Worm (Caenorhabditis elegans): ENCODE results near the gene F08D12.4.

The F08D12.4 gene

ce11 chrII:2777846-2778245 is at the start of gene F08D12.4:
Gene F08D12.4 (plus strand): TSS chrII:2778146.
- no peak for TF ChIP-seq unc-62 (GFP tag; optimal IDR thresholded peaks at IDR 0.05)

- TF ChIP-seq unc-62 (GFP tag; optimal IDR thresholded peaks at IDR 0.05), result no peak
Measured at ce11 chrII:2730647-2731046, 47.3 kb upstream of the F08D12.4 start.

- TF ChIP-seq unc-62 (GFP tag; optimal IDR thresholded peaks at IDR 0.05), result no peak
Measured at ce11 chrII:2734266-2734665, 43.7 kb upstream of the F08D12.4 start.

- TF ChIP-seq unc-62 (GFP tag; optimal IDR thresholded peaks at IDR 0.05), result no peak
Measured at ce11 chrII:2734735-2735134, 43.2 kb upstream of the F08D12.4 start.

- TF ChIP-seq unc-62 (GFP tag; optimal IDR thresholded peaks at IDR 0.05), result no peak
Measured at ce11 chrII:2735192-2735591, 42.8 kb upstream of the F08D12.4 start, which contains the start of gene wdr-31. Gene wdr-31 (minus strand): TSS chrII:2735292.

ce11 chrII:2735644-2736043 is 42.3 kb upstream of the F08D12.4 start:
- no peak for TF ChIP-seq unc-62 (GFP tag; optimal IDR thresholded peaks at IDR 0.05)

- no peak for TF ChIP-seq unc-62 (GFP tag; optimal IDR thresholded peaks at IDR 0.05)
Measured at ce11 chrII:2736156-2736728, 41.7 kb upstream of the F08D12.4 start, which contains the start of gene T05A8.8. Gene T05A8.8 (plus strand): TSS chrII:2736678.

ce11 chrII:2736938-2737337 is 41.0 kb upstream of the F08D12.4 start:
- TF ChIP-seq unc-62 (GFP tag; optimal IDR thresholded peaks at IDR 0.05), result no peak

ce11 chrII:2739619-2740018 is 38.3 kb upstream of the F08D12.4 start, which contains the start of gene T05A8.6:
Gene T05A8.6 (minus strand): TSS chrII:2739719.
- TF ChIP-seq unc-62 (GFP tag; optimal IDR thresholded peaks at IDR 0.05), result no peak

ce11 chrII:2741405-2741804 is 36.5 kb upstream of the F08D12.4 start:
- TF ChIP-seq unc-62 (GFP tag; optimal IDR thresholded peaks at IDR 0.05), result no peak

- no peak for TF ChIP-seq unc-62 (GFP tag; optimal IDR thresholded peaks at IDR 0.05)
Measured at ce11 chrII:2742251-2742650, 35.7 kb upstream of the F08D12.4 start, which contains the start of gene T05A8.7. Gene T05A8.7 (minus strand): TSS chrII:2742351.

- no peak for TF ChIP-seq unc-62 (GFP tag; optimal IDR thresholded peaks at IDR 0.05)
Measured at ce11 chrII:2747956-2748621, 29.9 kb upstream of the F08D12.4 start.

ce11 chrII:2749595-2750048 is 28.3 kb upstream of the F08D12.4 start, which contains the start of gene F29A7.4:
Gene F29A7.4 (plus strand): TSS chrII:2749998.
- no peak for TF ChIP-seq unc-62 (GFP tag; optimal IDR thresholded peaks at IDR 0.05)

ce11 chrII:2751278-2751677 is 26.7 kb upstream of the F08D12.4 start:
- no peak for TF ChIP-seq unc-62 (GFP tag; optimal IDR thresholded peaks at IDR 0.05)

- no peak for TF ChIP-seq unc-62 (GFP tag; optimal IDR thresholded peaks at IDR 0.05)
Measured at ce11 chrII:2752536-2752935, 25.4 kb upstream of the F08D12.4 start, which contains the start of gene F29A7.6. Gene F29A7.6 (minus strand): TSS chrII:2752611.

ce11 chrII:2752999-2753398 is 24.9 kb upstream of the F08D12.4 start, which contains the start of gene F29A7.3:
Gene F29A7.3 (plus strand): TSS chrII:2753299.
- TF ChIP-seq unc-62 (GFP tag; optimal IDR thresholded peaks at IDR 0.05), result no peak

- no peak for TF ChIP-seq unc-62 (GFP tag; optimal IDR thresholded peaks at IDR 0.05)
Measured at ce11 chrII:2754595-2754994, 23.4 kb upstream of the F08D12.4 start.
